Worm (Caenorhabditis elegans): ENCODE data around the gene rnp-5.

DNA sequence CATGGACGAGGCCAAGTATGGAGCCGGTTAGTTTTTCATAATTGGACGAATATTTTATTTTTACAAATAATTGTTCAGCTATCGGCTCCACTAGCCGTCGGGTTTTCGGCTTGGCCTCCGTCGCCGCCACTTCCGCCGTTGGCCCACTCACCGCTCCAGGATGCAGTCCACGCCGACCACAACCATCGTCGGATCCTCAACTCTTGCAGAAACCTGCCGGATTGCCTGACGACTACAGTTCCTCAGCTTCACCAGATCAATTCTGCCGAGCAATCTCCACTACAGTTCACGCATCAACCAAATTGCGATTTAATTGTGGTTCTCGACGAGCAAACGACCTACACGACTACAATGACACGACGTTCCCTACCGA lies 19.3 kb downstream of the rnp-5 start:
- TF ChIP-seq ceh-48 (tag; optimal IDR thresholded peaks at IDR 0.05) = no peak
- TF ChIP-seq hlh-30 (tag; optimal IDR thresholded peaks at IDR 0.05; ENCODE audit: insufficient read depth) = no peak
- TF ChIP-seq ceh-30 (tag; optimal IDR thresholded peaks at IDR 0.05) = no peak
- TF ChIP-seq lin-11 (tag; optimal IDR thresholded peaks at IDR 0.05) = no peak
- TF ChIP-seq pha-4 (tag; optimal IDR thresholded peaks at IDR 0.05) = no peak
- TF ChIP-seq dmd-4 (tag; optimal IDR thresholded peaks at IDR 0.05; ENCODE audit: borderline replicate concordance) = no peak
- TF ChIP-seq pat-9 (tag; optimal IDR thresholded peaks at IDR 0.05) = no peak
- TF ChIP-seq ama-1 (optimal IDR thresholded peaks at IDR 0.05) = no peak
